Fruit fly (Drosophila melanogaster) Kc167 (cell line): ENCODE results near the gene CG11970.

Source experiments
- Myc ChIP-seq: fragments of >200 bp; optimal IDR thresholded peaks from 2 replicates; lab custom pipeline; 2017; ENCODE audit warnings: missing external identifiers
- Sin3A ChIP-seq: fragments of >200 bp; optimal IDR thresholded peaks from 2 replicates; lab custom pipeline; 2018; ENCODE audit warnings: missing external identifiers
- h ChIP-seq: fragments of >200 bp; optimal IDR thresholded peaks from 3 replicates; lab custom pipeline; 2018; ENCODE audit warnings: missing external identifiers
- insv ChIP-seq: fragments of >200 bp; optimal IDR thresholded peaks from 3 replicates; lab custom pipeline; 2018; ENCODE audit warnings: missing external identifiers
- psq ChIP-seq: fragments of >200 bp; optimal IDR thresholded peaks from 2 replicates; lab custom pipeline; 2017; ENCODE audit warnings: missing external identifiers
- ttk ChIP-seq: sonication (Bioruptor generic); optimal IDR thresholded peaks from 2 replicates; lab custom pipeline; 2017; ENCODE audit warnings: missing external identifiers

Gene CG11970

dm6 chr3R:8984602-8985074, at the start of gene CG11970:
CG11970 (plus strand) TSS chr3R:8984718.
- TF ChIP-seq h (lab: Kevin White, UChicago) = no peak
- TF ChIP-seq Myc (lab: Kevin White, UChicago) = no peak
- TF ChIP-seq psq = no peak
- TF ChIP-seq ttk (lab: Kevin White, UChicago) = no peak
- TF ChIP-seq insv = no peak
- no peak for TF ChIP-seq Sin3A (lab: Kevin White, UChicago)

DNA sequence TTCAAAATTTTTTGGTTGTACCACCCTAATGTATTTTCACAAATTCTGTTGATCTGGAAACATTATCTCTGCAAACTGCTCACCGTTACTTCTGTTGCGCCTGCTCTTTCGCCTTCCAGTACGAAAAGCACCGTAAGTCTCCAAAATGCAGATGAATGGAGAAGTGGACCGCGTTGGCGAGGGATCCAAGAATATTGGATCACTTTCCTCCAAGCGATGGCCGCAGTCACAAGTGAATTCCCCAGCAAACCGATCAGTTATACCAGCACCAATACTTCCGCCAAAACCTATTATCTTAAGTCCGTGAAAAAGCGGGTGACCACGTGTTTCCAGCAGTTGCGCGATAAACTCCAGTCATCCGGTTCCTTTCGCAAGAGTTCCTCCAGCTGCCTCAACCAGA, 49.6 kb upstream of the CG11970 start, which contains the start of gene osk:
TSS of gene osk (plus strand) at position 197 of the 400 bp plus-strand sequence.
- no peak for TF ChIP-seq ttk (lab: Kevin White, UChicago)
- TF ChIP-seq psq = no peak
- TF ChIP-seq Sin3A (lab: Kevin White, UChicago) = no peak
- TF ChIP-seq h (lab: Kevin White, UChicago) = no peak
- no peak for TF ChIP-seq Myc (lab: Kevin White, UChicago)
- TF ChIP-seq insv = no peak

- TF ChIP-seq h (lab: Kevin White, UChicago) (no peak), psq (no peak), Myc (lab: Kevin White, UChicago) (no peak), ttk (lab: Kevin White, UChicago) (no peak)
These were observed 45.8 kb upstream of the CG11970 start, which contains the start of gene ScsbetaA for dm6 chr3R:8938494-8939404. ScsbetaA (plus strand) TSS chr3R:8938724.

DNA sequence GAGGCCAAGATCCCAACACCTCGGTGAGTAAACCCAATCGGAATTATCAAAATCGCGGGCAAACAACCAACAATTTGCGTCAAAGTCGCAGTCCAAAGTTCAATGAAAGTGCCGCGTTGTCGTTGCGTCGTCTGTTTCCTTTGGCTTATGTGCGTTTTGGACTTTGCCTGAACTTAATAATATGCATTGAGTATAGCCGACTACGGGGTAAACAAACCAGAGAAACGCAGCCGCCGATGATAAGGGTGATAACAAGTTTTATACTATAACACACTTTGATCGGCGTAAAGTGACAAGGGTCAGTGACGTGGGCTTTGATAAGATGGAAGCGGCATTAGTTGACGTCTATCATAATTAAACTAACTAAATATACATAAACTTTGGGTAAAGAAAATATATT, 44.8 kb upstream of the CG11970 start:
- TF ChIP-seq ttk (lab: Kevin White, UChicago) (no peak), insv (no peak), Sin3A (lab: Kevin White, UChicago) (no peak), h (lab: Kevin White, UChicago) (no peak), Myc (lab: Kevin White, UChicago) (no peak), psq (no peak)

DNA sequence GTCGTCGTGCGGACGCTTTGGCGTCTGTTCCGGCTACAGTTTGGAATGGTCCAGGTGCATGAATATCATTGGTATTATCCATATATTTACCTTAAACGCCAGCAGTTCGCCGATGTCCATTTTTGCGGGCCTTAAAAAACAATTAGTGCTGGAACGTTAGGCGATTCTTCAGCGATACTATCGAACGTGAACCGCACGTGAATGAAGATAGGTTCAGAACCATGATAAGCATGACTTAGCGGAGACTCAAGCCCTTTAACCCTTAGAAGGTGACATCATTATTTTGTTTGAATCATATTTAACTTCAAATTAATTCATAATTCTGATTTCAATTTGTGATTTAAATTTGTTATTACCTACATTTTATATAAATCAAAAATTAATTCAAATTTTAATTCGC, 39.7 kb upstream of the CG11970 start, which contains the start of gene CG11964:
TSS of gene CG11964 (minus strand) at position 155 of the 400 bp plus-strand sequence.
- TF ChIP-seq psq = no peak
- TF ChIP-seq Myc (lab: Kevin White, UChicago) = no peak
- TF ChIP-seq ttk (lab: Kevin White, UChicago) = no peak
- no peak for TF ChIP-seq insv
- no peak for TF ChIP-seq h (lab: Kevin White, UChicago)
- TF ChIP-seq Sin3A (lab: Kevin White, UChicago) = no peak

- TF ChIP-seq Sin3A (lab: Kevin White, UChicago) = no peak
- no peak for TF ChIP-seq ttk (lab: Kevin White, UChicago)
- no peak for TF ChIP-seq insv
- TF ChIP-seq psq = no peak
- no peak for TF ChIP-seq Myc (lab: Kevin White, UChicago)
- no peak for TF ChIP-seq h (lab: Kevin White, UChicago)
These were observed 38.8 kb upstream of the CG11970 start for dm6 chr3R:8945502-8946324.

dm6 chr3R:8946429-8946828, 38.1 kb upstream of the CG11970 start:
- no peak for TF ChIP-seq h (lab: Kevin White, UChicago)
- no peak for TF ChIP-seq Myc (lab: Kevin White, UChicago)

- TF ChIP-seq insv = no peak
- no peak for TF ChIP-seq Sin3A (lab: Kevin White, UChicago)
- no peak for TF ChIP-seq ttk (lab: Kevin White, UChicago)
These were observed 36.6 kb upstream of the CG11970 start for dm6 chr3R:8947757-8948428.

dm6 chr3R:8948855-8949254, 35.7 kb upstream of the CG11970 start:
- TF ChIP-seq ttk (lab: Kevin White, UChicago) (no peak), Sin3A (lab: Kevin White, UChicago) (no peak), psq (no peak), Myc (lab: Kevin White, UChicago) (no peak)

dm6 chr3R:8949334-8950066, 35.0 kb upstream of the CG11970 start:
- no peak for TF ChIP-seq ttk (lab: Kevin White, UChicago)
- no peak for TF ChIP-seq insv
- no peak for TF ChIP-seq Sin3A (lab: Kevin White, UChicago)
- TF ChIP-seq psq = no peak
- TF ChIP-seq h (lab: Kevin White, UChicago) = no peak
- no peak for TF ChIP-seq Myc (lab: Kevin White, UChicago)
